4 fruit fly cellular contexts compared by ENCODE assay signal in the genomic region with DNA sequence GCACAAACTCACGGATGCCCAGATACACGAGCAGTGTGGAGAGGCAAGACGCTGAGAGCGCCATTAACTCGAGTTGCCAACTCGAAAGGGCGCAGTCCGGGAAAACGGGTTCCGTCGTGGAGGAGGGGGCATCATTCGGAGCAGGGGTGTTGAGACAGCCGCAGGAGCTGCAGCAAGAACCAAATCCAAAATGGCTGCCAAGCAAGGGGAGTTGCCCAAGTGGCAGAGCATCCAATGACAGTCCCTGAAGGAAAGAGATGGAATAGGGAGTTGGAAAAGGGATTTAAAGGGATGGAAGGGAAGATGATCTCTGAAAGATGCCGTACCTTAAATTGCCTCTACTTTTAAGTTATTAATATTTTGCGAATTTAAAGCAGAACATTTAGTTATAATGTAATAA.
A peak's percentile ranks its signal among the peaks of the same experiment; 100 is the strongest.
TF ChIP-seq lines count a peak whose summit lies in the region.

No protein-coding gene starts in this region.

- no peak for TF ChIP-seq CTCF in whole organism, embryonic (GFP tag; optimal IDR thresholded peaks at IDR 0.05; lab: Kevin White, UChicago)

TF ChIP-seq in whole organism, embryonic, 481 proteins besides CTCF, POLR2A, EP300 and RAD21:
- TF ChIP-seq CG16779 (GFP tag; IDR thresholded peaks at IDR 0.05; lab: Robert Waterston, UW) = 0 out of 2 replicates have a peak, but pooled peaks have one; percentile 50
- TF ChIP-seq CG12219 (GFP tag; optimal IDR thresholded peaks at IDR 0.05; lab: Kevin White, UChicago) = no peak
- peak; percentile 59; the same call in 1 of the 2 replicates for TF ChIP-seq seq (GFP tag; IDR thresholded peaks at IDR 0.05; lab: Robert Waterston, UW)
- TF ChIP-seq lilli (GFP tag; optimal IDR thresholded peaks at IDR 0.05; lab: Kevin White, UChicago) = no peak
- TF ChIP-seq phol (tag; optimal IDR thresholded peaks at IDR 0.05; lab: Kevin White, UChicago) = peak; percentile 40
- no peak for TF ChIP-seq Hr39 (optimal IDR thresholded peaks at IDR 0.05; lab: Kevin White, UChicago)
- TF ChIP-seq CG1832 (GFP tag; optimal IDR thresholded peaks at IDR 0.05; lab: Kevin White, UChicago) = peak; percentile 27
- no peak for TF ChIP-seq Optix (GFP tag; IDR thresholded peaks at IDR 0.05; lab: Robert Waterston, UW)
- no peak for TF ChIP-seq CG17361 (GFP tag; IDR thresholded peaks at IDR 0.05; lab: Robert Waterston, UW)
- TF ChIP-seq chm (GFP tag; IDR thresholded peaks at IDR 0.05; lab: Robert Waterston, UW) = 0 out of 2 replicates have a peak, but pooled peaks have one; percentile 21
- no peak for TF ChIP-seq Doc2 (GFP tag; IDR thresholded peaks at IDR 0.05; lab: Robert Waterston, UW)
- 0 out of 3 replicates have a peak, but pooled peaks have one; percentile 38 for TF ChIP-seq mld (GFP tag; IDR thresholded peaks at IDR 0.05; lab: Robert Waterston, UW; ENCODE audit: partially characterized antibody)
- 0 out of 3 replicates have a peak, but pooled peaks have one; percentile 11 for TF ChIP-seq vnd (GFP tag; IDR thresholded peaks at IDR 0.05; lab: Robert Waterston, UW; ENCODE audit: partially characterized antibody)
- peak; percentile 95 for TF ChIP-seq Nf-YC (tag; optimal IDR thresholded peaks at IDR 0.05; lab: Kevin White, UChicago)
- peak; percentile 97 for TF ChIP-seq Nf-YB (GFP tag; optimal IDR thresholded peaks at IDR 0.05; lab: Kevin White, UChicago)
- TF ChIP-seq Dref (GFP tag; IDR thresholded peaks at IDR 0.05; lab: Robert Waterston, UW) = 0 out of 2 replicates have a peak, but pooled peaks have one; percentile 5
- TF ChIP-seq CG11456 (GFP tag; IDR thresholded peaks at IDR 0.05; lab: Robert Waterston, UW) = 0 out of 3 replicates have a peak, but pooled peaks have one; percentile 9
- TF ChIP-seq her (GFP tag; optimal IDR thresholded peaks at IDR 0.05; lab: Kevin White, UChicago) = no peak

TF ChIP-seq in whole organism, prepupa, 60 proteins besides CTCF, POLR2A, EP300 and RAD21:
- no peak for TF ChIP-seq svp (GFP tag; lab: Kevin White, UChicago)
- TF ChIP-seq spab (GFP tag; optimal IDR thresholded peaks at IDR 0.05; lab: Kevin White, UChicago) = no peak
- no peak for TF ChIP-seq lz (GFP tag; optimal IDR thresholded peaks at IDR 0.05; lab: Kevin White, UChicago)
- TF ChIP-seq CG7368 (GFP tag; optimal IDR thresholded peaks at IDR 0.05; lab: Kevin White, UChicago) = no peak
- peak; percentile 32 for TF ChIP-seq CG1621 (tag; optimal IDR thresholded peaks at IDR 0.05; lab: Kevin White, UChicago)
- TF ChIP-seq CG9139 (GFP tag; optimal IDR thresholded peaks at IDR 0.05; lab: Kevin White, UChicago) = no peak
- TF ChIP-seq Eip78C (GFP tag; lab: Kevin White, UChicago) = peak; percentile 17
- no peak for TF ChIP-seq dac (GFP tag; optimal IDR thresholded peaks at IDR 0.05; lab: Kevin White, UChicago)
- TF ChIP-seq CG8119 (GFP tag; IDR thresholded peaks at IDR 0.05; lab: Robert Waterston, UW) = no peak
- TF ChIP-seq pdm3 (GFP tag; optimal IDR thresholded peaks at IDR 0.05; lab: Kevin White, UChicago) = no peak
- 0 out of 3 replicates have a peak, but pooled peaks have one; percentile 29 for TF ChIP-seq CG6163 (GFP tag; IDR thresholded peaks at IDR 0.05; lab: Robert Waterston, UW)
- TF ChIP-seq CG4318 (GFP tag; optimal IDR thresholded peaks at IDR 0.05; lab: Kevin White, UChicago) = no peak

TF ChIP-seq in whole organism, pupa, 21 proteins besides CTCF, POLR2A, EP300 and RAD21:
- TF ChIP-seq CG4496 (GFP tag; IDR thresholded peaks at IDR 0.05; lab: Robert Waterston, UW) (no peak), D1 (tag; optimal IDR thresholded peaks at IDR 0.05; lab: Kevin White, UChicago) (peak; percentile 15)

TF ChIP-seq in whole organism, wandering third instar larva, 38 proteins besides CTCF, POLR2A, EP300 and RAD21:
- TF ChIP-seq jim (GFP tag; optimal IDR thresholded peaks at IDR 0.05; lab: Kevin White, UChicago) = no peak
- TF ChIP-seq Vsx2 (GFP tag; optimal IDR thresholded peaks at IDR 0.05; lab: Kevin White, UChicago; ENCODE audit: partially characterized antibody) = peak; percentile 63
- peak; percentile 76 for TF ChIP-seq Dif (GFP tag; optimal IDR thresholded peaks at IDR 0.05; lab: Kevin White, UChicago; ENCODE audit: partially characterized antibody)
